Worm (Caenorhabditis elegans) whole organism, L4 larva: ENCODE data around the gene ccep-97.
A peak's percentile ranks its signal among the peaks of the same experiment; 100 is the strongest.

Experiments
- F44E2.7 ChIP-seq: fragments of 200-800 bp; sonication (Bioruptor generic); IDR thresholded peaks from 2 replicates; pipeline ENCODE4 v2.1.2; 2022; ENCODE audit warnings: missing genetic modification characterization, missing compliant biosample characterization
- F49E8.2 ChIP-seq: sonication (generic microtip); optimal IDR thresholded peaks from 2 replicates; lab custom pipeline; 2016; ENCODE audit warnings: missing compliant biosample characterization, mild to moderate bottlenecking, missing genetic modification characterization, borderline replicate concordance
- T26A8.4 ChIP-seq: fragments of 200-800 bp; sonication (Bioruptor generic); IDR thresholded peaks from 2 replicates; pipeline ENCODE4 v1.3.6; 2022; ENCODE audit warnings: missing genetic modification characterization, missing compliant biosample characterization
- Y48G9A.11 ChIP-seq: fragments of 200-800 bp; sonication (Bioruptor generic); IDR thresholded peaks from 2 replicates; pipeline ENCODE4 v1.3.6; 2022; ENCODE audit warnings: missing genetic modification reagents, missing genetic modification characterization, missing compliant biosample characterization
- Y5F2A.4 ChIP-seq: fragments of 200-800 bp; sonication (Bioruptor generic); optimal IDR thresholded peaks from 2 replicates; lab custom pipeline; 2018; ENCODE audit warnings: mild to moderate bottlenecking, missing genetic modification characterization, missing compliant biosample characterization
- ZK337.2 ChIP-seq: fragments of 200-800 bp; sonication (Bioruptor generic); IDR thresholded peaks from 2 replicates; pipeline ENCODE4 v1.3.6; 2022; ENCODE audit warnings: missing genetic modification reagents, missing genetic modification characterization, missing compliant biosample characterization
- arid-1 ChIP-seq: fragments of 200-800 bp; sonication (Bioruptor generic); conservative IDR thresholded peaks from 2 replicates; pipeline ENCODE4 v1.3.6; 2022; ENCODE audit warnings: missing genetic modification reagents, missing genetic modification characterization, missing compliant biosample characterization
- ceh-20 ChIP-seq: fragments of 200-800 bp; sonication (Bioruptor generic); IDR thresholded peaks from 2 replicates; pipeline ENCODE4 v1.3.6; 2022; ENCODE audit warnings: missing genetic modification reagents, missing genetic modification characterization, missing compliant biosample characterization
- ceh-32 ChIP-seq: sonication (generic microtip); optimal IDR thresholded peaks from 2 replicates; lab custom pipeline; 2016; ENCODE audit warnings: mild to moderate bottlenecking, missing genetic modification characterization, missing compliant biosample characterization; ENCODE audit not compliant: poor library complexity
- ceh-62 ChIP-seq: sonication (generic microtip); optimal IDR thresholded peaks from 2 replicates; lab custom pipeline; 2017; ENCODE audit warnings: missing biosample characterization, missing genetic modification characterization
- cey-2 ChIP-seq: sonication (generic microtip); optimal IDR thresholded peaks from 3 replicates; lab custom pipeline; 2017; ENCODE audit warnings: missing genetic modification characterization, mild to moderate bottlenecking, missing compliant biosample characterization, antibody characterized with exemption, borderline replicate concordance; ENCODE audit not compliant: insufficient read depth
- ctbp-1 ChIP-seq: fragments of 200-800 bp; sonication (Bioruptor generic); IDR thresholded peaks from 2 replicates; pipeline ENCODE4 v1.3.6; 2022; ENCODE audit warnings: missing genetic modification reagents, missing genetic modification characterization, missing compliant biosample characterization
- daf-12 ChIP-seq: fragments of 150-350 bp; optimal IDR thresholded peaks from 2 replicates; lab custom pipeline; 2014; ENCODE audit warnings: missing biosample characterization, missing genetic modification reagents, missing genetic modification characterization
- daf-16 ChIP-seq, 3 experiments: sonication (generic microtip); optimal IDR thresholded peaks; 2 replicates each; lab custom pipeline; 2016 to 2017; ENCODE audit warnings: missing genetic modification characterization in 3 of 3, missing genetic modification reagents in 3 of 3, mild to moderate bottlenecking in 2 of 3, missing compliant biosample characterization in 2 of 3, missing biosample characterization in 1 of 3, moderate library complexity in 1 of 3
- daf-8 ChIP-seq: fragments of 200-800 bp; sonication (Bioruptor generic); IDR thresholded peaks from 2 replicates; pipeline ENCODE4 v1.3.6; 2022; ENCODE audit warnings: missing genetic modification characterization, missing compliant biosample characterization
- dmd-6 ChIP-seq: fragments of 200-800 bp; sonication (Bioruptor generic); IDR thresholded peaks from 2 replicates; pipeline ENCODE4 v1.3.6; 2022; ENCODE audit warnings: missing genetic modification reagents, missing genetic modification characterization, missing compliant biosample characterization
- dmd-8 ChIP-seq: fragments of 200-800 bp; sonication (Bioruptor generic); IDR thresholded peaks from 2 replicates; pipeline ENCODE4 v1.3.6; 2022; ENCODE audit warnings: missing genetic modification characterization, missing compliant biosample characterization
- duxl-1 ChIP-seq: sonication (generic microtip); optimal IDR thresholded peaks from 2 replicates; lab custom pipeline; 2016; ENCODE audit warnings: mild to moderate bottlenecking, missing genetic modification characterization, moderate library complexity, missing compliant biosample characterization; ENCODE audit not compliant: poor library complexity
- dve-1 ChIP-seq: sonication (generic microtip); optimal IDR thresholded peaks from 2 replicates; lab custom pipeline; 2017; ENCODE audit warnings: antibody characterized with exemption, mild to moderate bottlenecking, missing genetic modification characterization, missing compliant biosample characterization; ENCODE audit not compliant: insufficient read depth
- egl-43 ChIP-seq: fragments of 200-800 bp; sonication (Bioruptor generic); IDR thresholded peaks from 2 replicates; pipeline ENCODE4 v1.3.6; 2022; ENCODE audit warnings: missing genetic modification reagents, missing genetic modification characterization, missing compliant biosample characterization
- fkh-10 ChIP-seq: fragments of 150-350 bp; optimal IDR thresholded peaks from 2 replicates; lab custom pipeline; 2014; ENCODE audit warnings: missing biosample characterization, missing genetic modification reagents, missing genetic modification characterization
- hlh-30 ChIP-seq: sonication (generic microtip); optimal IDR thresholded peaks from 2 replicates; lab custom pipeline; 2017; ENCODE audit warnings: antibody characterized with exemption, mild to moderate bottlenecking, missing genetic modification characterization, missing compliant biosample characterization; ENCODE audit not compliant: insufficient read depth
- lim-7 ChIP-seq: fragments of 200-800 bp; sonication (Bioruptor generic); IDR thresholded peaks from 2 replicates; pipeline ENCODE4 v1.3.6; 2022; ENCODE audit warnings: missing genetic modification characterization, missing compliant biosample characterization
- lin-1 ChIP-seq: fragments of 200-800 bp; sonication (Bioruptor generic); IDR thresholded peaks from 2 replicates; pipeline ENCODE4 v1.3.6; 2022; ENCODE audit warnings: missing genetic modification reagents, missing genetic modification characterization, missing compliant biosample characterization
- lin-29 ChIP-seq: fragments of 200-800 bp; sonication (Bioruptor generic); IDR thresholded peaks from 2 replicates; pipeline ENCODE4 v1.3.6; 2022; ENCODE audit warnings: missing genetic modification reagents, missing genetic modification characterization, missing compliant biosample characterization
- lin-38 ChIP-seq: fragments of 200-800 bp; sonication (Bioruptor generic); IDR thresholded peaks from 2 replicates; pipeline ENCODE4 v1.3.6; 2022; ENCODE audit warnings: missing genetic modification reagents, missing genetic modification characterization, missing compliant biosample characterization
- lin-39 ChIP-seq: fragments of 150-350 bp; optimal IDR thresholded peaks from 2 replicates; lab custom pipeline; 2014; ENCODE audit warnings: missing biosample characterization, missing genetic modification reagents, missing genetic modification characterization
- lir-3 ChIP-seq: sonication (generic microtip); optimal IDR thresholded peaks from 2 replicates; lab custom pipeline; 2016; ENCODE audit warnings: mild to moderate bottlenecking, missing genetic modification characterization, missing compliant biosample characterization
- lsy-2 ChIP-seq, 2 experiments: fragments of 150-350 bp in 1 of 2; sonication (generic microtip) in 1 of 2; optimal IDR thresholded peaks; 2 replicates each; lab custom pipeline; 2014 to 2017; ENCODE audit warnings: missing biosample characterization in 2 of 2, missing genetic modification characterization in 2 of 2
- madf-5 ChIP-seq, 2 experiments: fragments of 200-800 bp; sonication (Bioruptor generic); IDR thresholded peaks; 2 replicates each; pipeline ENCODE4 v1.3.6; 2022; ENCODE audit warnings: missing compliant biosample characterization in 2 of 2, missing genetic modification characterization in 2 of 2
- mep-1 ChIP-seq: fragments of 150-350 bp; sonication (generic microtip); optimal IDR thresholded peaks from 3 replicates; lab custom pipeline; 2014; ENCODE audit warnings: missing biosample characterization, missing genetic modification characterization
- mxl-2 ChIP-seq: fragments of 200-800 bp; sonication (Bioruptor generic); conservative IDR thresholded peaks from 2 replicates; pipeline ENCODE4 v1.3.6; 2022; ENCODE audit warnings: missing genetic modification reagents, missing genetic modification characterization, missing compliant biosample characterization
- mxl-3 ChIP-seq: fragments of 200-800 bp; sonication (Bioruptor generic); optimal IDR thresholded peaks from 2 replicates; lab custom pipeline; 2018; ENCODE audit warnings: mild to moderate bottlenecking, missing genetic modification characterization, missing compliant biosample characterization
- nhr-28 ChIP-seq: fragments of 150-350 bp; optimal IDR thresholded peaks from 2 replicates; lab custom pipeline; 2014; ENCODE audit warnings: missing biosample characterization, missing genetic modification characterization
- nhr-41 ChIP-seq: fragments of 200-800 bp; sonication (Bioruptor generic); IDR thresholded peaks from 2 replicates; pipeline ENCODE4 v1.3.6; 2022; ENCODE audit warnings: missing genetic modification reagents, missing genetic modification characterization, missing compliant biosample characterization
- pha-4 ChIP-seq, 2 experiments: fragments of 150-350 bp in 1 of 2; fragments of 200-800 bp in 1 of 2; sonication (Bioruptor generic) in 1 of 2; IDR thresholded peaks in 1 of 2; optimal IDR thresholded peaks in 1 of 2; 2 replicates each; pipeline versions ENCODE4 v1.3.6 to Lab custom; 2014 to 2022; ENCODE audit warnings: missing genetic modification characterization in 2 of 2, missing genetic modification reagents in 2 of 2, missing biosample characterization in 1 of 2, missing compliant biosample characterization in 1 of 2
- php-3 ChIP-seq: fragments of 200-800 bp; sonication (Bioruptor generic); IDR thresholded peaks from 2 replicates; pipeline ENCODE4 v1.3.6; 2022; ENCODE audit warnings: missing genetic modification reagents, missing genetic modification characterization, missing compliant biosample characterization
- rbr-2 ChIP-seq: sonication (generic microtip); optimal IDR thresholded peaks from 2 replicates; lab custom pipeline; 2016; ENCODE audit warnings: missing genotype, missing genetic modification characterization, missing compliant biosample characterization
- saeg-2 ChIP-seq: fragments of 200-800 bp; sonication (Bioruptor generic); IDR thresholded peaks from 2 replicates; pipeline ENCODE4 v1.3.6; 2022; ENCODE audit warnings: missing genetic modification reagents, missing genetic modification characterization, missing compliant biosample characterization
- skn-1 ChIP-seq: fragments of 150-350 bp; optimal IDR thresholded peaks from 2 replicates; lab custom pipeline; 2014; ENCODE audit warnings: missing biosample characterization, missing genetic modification characterization
- spr-1 ChIP-seq: sonication (generic microtip); optimal IDR thresholded peaks from 2 replicates; lab custom pipeline; 2016; ENCODE audit warnings: mild to moderate bottlenecking, missing genetic modification characterization, missing compliant biosample characterization
- tag-97 ChIP-seq: fragments of 200-800 bp; sonication (Bioruptor generic); IDR thresholded peaks from 2 replicates; pipeline ENCODE4 v1.3.6; 2022; ENCODE audit warnings: missing genetic modification characterization, missing compliant biosample characterization
- unc-130 ChIP-seq: sonication (generic microtip); optimal IDR thresholded peaks from 2 replicates; lab custom pipeline; 2016; ENCODE audit warnings: missing genetic modification reagents, missing genetic modification characterization, missing compliant biosample characterization
- unc-62 ChIP-seq, 3 experiments: fragments of 150-350 bp in 1 of 3; sonication (generic microtip); optimal IDR thresholded peaks in 2 of 3; peaks in 1 of 3; 1 replicate in 1 of 3; 2 replicates in 2 of 3; lab custom pipeline; 2014 to 2017; ENCODE audit warnings: missing biosample characterization in 3 of 3, missing genetic modification characterization in 3 of 3, missing genetic modification reagents in 3 of 3, missing genotype in 1 of 3
- vab-7 ChIP-seq: fragments of 200-800 bp; sonication (Bioruptor generic); IDR thresholded peaks from 2 replicates; pipeline ENCODE4 v1.3.6; 2022; ENCODE audit warnings: missing genetic modification reagents, missing genetic modification characterization, missing compliant biosample characterization
- zip-11 ChIP-seq: fragments of 200-800 bp; sonication (Bioruptor generic); IDR thresholded peaks from 2 replicates; pipeline ENCODE4 v1.3.6; 2022; ENCODE audit warnings: missing genetic modification characterization, missing compliant biosample characterization

The ccep-97 gene

DNA sequence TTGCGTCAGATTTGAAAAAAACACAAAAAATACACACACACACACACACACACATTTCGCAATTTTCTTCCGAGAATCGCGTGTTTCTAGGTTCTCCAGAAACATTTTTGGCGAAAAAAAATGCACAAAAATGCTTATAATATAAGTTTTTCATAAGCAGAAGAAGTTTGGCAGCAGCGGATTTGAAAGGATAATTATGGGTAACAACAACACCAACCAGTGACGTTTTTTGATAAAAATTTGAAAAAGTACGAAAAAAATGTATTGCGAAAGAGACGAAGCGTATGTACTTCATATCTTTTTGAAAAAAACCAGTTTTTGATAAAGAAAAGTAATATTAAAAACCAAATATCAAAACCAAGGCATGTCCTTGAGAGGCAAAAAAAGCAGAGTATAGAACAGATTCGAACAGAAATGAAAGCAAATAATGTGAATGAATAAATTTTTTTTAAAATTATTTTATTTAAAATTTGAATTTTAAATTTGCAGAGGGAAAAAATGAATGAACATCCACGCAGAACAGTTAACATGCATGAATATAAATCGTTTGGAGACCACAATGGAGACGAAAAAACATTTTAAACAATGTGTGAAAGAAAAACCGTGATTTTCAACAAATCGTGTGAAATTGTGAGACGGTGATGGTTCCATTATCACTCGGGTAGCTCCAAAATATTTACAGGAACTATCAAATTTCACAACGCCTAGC lies 5.4 kb upstream of the ccep-97 start (continued):
- TF ChIP-seq Y5F2A.4 (GFP tag; lab: Kevin White, UChicago) (no peak), hlh-30 (tag; lab: Kevin White, UChicago) (peak; percentile 34), egl-43 (GFP tag; lab: Robert Waterston, UW) (no peak), mxl-2 (GFP tag; lab: Robert Waterston, UW) (no peak), saeg-2 (GFP tag; lab: Robert Waterston, UW) (0 out of 2 replicates have a peak, but pooled peaks have one; percentile 27), pha-4 (GFP tag; IDR thresholded peaks at IDR 0.05; lab: Robert Waterston, UW) (peak; percentile 51; the same call in 1 of the 2 replicates), pha-4 (tag; optimal IDR thresholded peaks at IDR 0.05; lab: Kevin White, UChicago) (peak; percentile 8), unc-62 (GFP tag; optimal IDR thresholded peaks at IDR 0.05 in 1 of 2; lab: Kevin White, UChicago) (no peak), unc-62 (tag; optimal IDR thresholded peaks at IDR 0.05; lab: Kevin White, UChicago) (no peak), ceh-20 (no peak), skn-1 (tag; lab: Kevin White, UChicago) (no peak), nhr-41 (GFP tag; lab: Robert Waterston, UW) (no peak), lin-29 (GFP tag; lab: Robert Waterston, UW) (no peak), vab-7 (GFP tag; lab: Robert Waterston, UW) (no peak), ZK337.2 (GFP tag; lab: Robert Waterston, UW) (0 out of 2 replicates have a peak, but pooled peaks have one; percentile 58), Y48G9A.11 (GFP tag; lab: Robert Waterston, UW) (0 out of 2 replicates have a peak, but pooled peaks have one; percentile 24), F44E2.7 (GFP tag; lab: Robert Waterston, UW) (no peak), lin-38 (peak; percentile 55), tag-97 (no peak), F49E8.2 (tag; lab: Kevin White, UChicago) (peak; percentile 23), php-3 (GFP tag; lab: Robert Waterston, UW) (no peak), spr-1 (peak; percentile 34), unc-130 (no peak), lir-3 (tag; lab: Kevin White, UChicago) (peak; percentile 10), T26A8.4 (GFP tag; lab: Robert Waterston, UW) (peak; percentile 60; the same call in 1 of the 2 replicates), lin-1 (GFP tag; lab: Robert Waterston, UW) (peak; percentile 30; the same call in 1 of the 2 replicates), daf-8 (no peak), mxl-3 (GFP tag; lab: Kevin White, UChicago) (peak; percentile 18), ctbp-1 (GFP tag; lab: Robert Waterston, UW) (peak; percentile 47), daf-12 (tag; lab: Kevin White, UChicago) (no peak), lim-7 (GFP tag; lab: Robert Waterston, UW) (peak; percentile 69; the same call in 1 of the 2 replicates), mep-1 (peak; percentile 80), lin-39 (no peak), zip-11 (GFP tag; lab: Robert Waterston, UW) (0 out of 2 replicates have a peak, but pooled peaks have one; percentile 6), madf-5 (GFP tag; IDR thresholded peaks at IDR 0.05; lab: Robert Waterston, UW) (peak in 1 of 2 experiments; percentile 17; a peak in 1 of 4 replicates), nhr-28 (tag; lab: Kevin White, UChicago) (peak; percentile 4), ceh-62 (tag; lab: Kevin White, UChicago) (no peak), dve-1 (peak; percentile 60), ceh-32 (no peak), duxl-1 (peak; percentile 48), arid-1 (GFP tag; lab: Robert Waterston, UW) (peak; percentile 40; the same call in 1 of the 2 replicates), lsy-2 (tag; optimal IDR thresholded peaks at IDR 0.05; lab: Kevin White, UChicago) (peak in 1 of 2 experiments; percentile 45), daf-16 (GFP tag; optimal IDR thresholded peaks at IDR 0.05; lab: Kevin White, UChicago) (peak; percentile 4 to 16), daf-16 (tag; optimal IDR thresholded peaks at IDR 0.05; lab: Kevin White, UChicago) (peak; percentile 50), fkh-10 (GFP tag; lab: Kevin White, UChicago) (no peak), dmd-8 (GFP tag; lab: Robert Waterston, UW) (peak; percentile 19; the same call in 1 of the 2 replicates), rbr-2 (tag; lab: Kevin White, UChicago) (no peak), cey-2 (tag; lab: Kevin White, UChicago) (no peak), dmd-6 (GFP tag; lab: Robert Waterston, UW) (peak; percentile 8; the same call in 1 of the 2 replicates)
